Worm (Caenorhabditis elegans): ENCODE data around the gene spk-1.

- no peak for TF ChIP-seq dao-5 (tag; optimal IDR thresholded peaks at IDR 0.05)
- no peak for TF ChIP-seq him-1 (tag; optimal IDR thresholded peaks at IDR 0.05)
Measured at ce11 chrIII:9511660-9512059, 55.3 kb downstream of the spk-1 start.

All from whole organism, L4/young adult.